Worm (Caenorhabditis elegans) whole organism, L4/young adult: ENCODE measurements around the gene flp-15.

Experiments
- W03F9.2 ChIP-seq: fragments of 150-350 bp; optimal IDR thresholded peaks from 2 replicates; lab custom pipeline; 2014; ENCODE audit warnings: missing biosample characterization, missing genetic modification characterization
- dao-5 ChIP-seq: sonication (generic microtip); optimal IDR thresholded peaks from 2 replicates; lab custom pipeline; 2016; ENCODE audit warnings: missing genotype, missing genetic modification characterization, moderate library complexity, missing compliant biosample characterization
- him-1 ChIP-seq: sonication (generic microtip); optimal IDR thresholded peaks from 2 replicates; lab custom pipeline; 2016; ENCODE audit warnings: missing genotype, missing genetic modification reagents, missing genetic modification characterization, missing compliant biosample characterization

The flp-15 gene

DNA sequence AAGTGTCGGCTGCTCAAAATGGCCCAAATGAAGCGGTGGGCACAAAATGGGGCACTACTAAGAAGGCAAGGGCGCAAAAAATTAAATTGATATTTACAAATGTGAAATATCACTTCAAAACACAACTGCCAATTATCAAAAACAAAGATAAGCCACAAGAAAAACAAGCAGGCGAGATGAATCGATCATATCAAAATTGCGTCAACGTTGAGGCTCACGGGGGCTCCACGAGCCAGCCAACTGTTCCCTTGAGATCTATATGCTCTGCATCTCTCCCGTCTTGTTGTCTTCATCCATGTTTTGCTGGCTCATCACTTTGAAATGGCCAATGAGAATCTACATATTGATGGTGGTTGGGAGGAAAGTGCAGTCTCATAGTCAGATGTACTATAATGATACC is 32.4 kb downstream of the flp-15 start:
- TF ChIP-seq W03F9.2 (tag; lab: Kevin White, UChicago) (no peak), him-1 (tag; lab: Kevin White, UChicago) (no peak)

DNA sequence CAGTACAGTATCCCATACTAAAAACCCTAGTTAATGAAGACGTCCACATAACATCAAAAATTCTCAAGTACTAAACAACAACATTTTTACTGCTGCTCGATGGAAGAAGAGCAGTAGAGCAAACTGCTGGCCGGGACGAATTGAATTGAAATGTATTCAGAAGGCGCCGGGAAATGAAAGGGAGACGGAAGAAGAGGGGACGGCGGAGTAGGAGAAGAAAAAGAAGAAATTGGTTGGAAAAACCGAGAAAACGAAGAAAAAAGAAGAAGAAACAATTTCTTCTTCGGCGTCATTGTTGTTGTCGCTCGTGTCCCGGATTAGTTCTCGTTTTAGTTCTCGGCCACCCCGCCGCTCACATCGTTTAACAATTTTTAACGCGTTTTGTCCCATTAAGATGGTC is 33.8 kb downstream of the flp-15 start:
- TF ChIP-seq him-1 (tag; lab: Kevin White, UChicago) (no peak), dao-5 (tag; lab: Kevin White, UChicago) (no peak), W03F9.2 (tag; lab: Kevin White, UChicago) (no peak)

DNA sequence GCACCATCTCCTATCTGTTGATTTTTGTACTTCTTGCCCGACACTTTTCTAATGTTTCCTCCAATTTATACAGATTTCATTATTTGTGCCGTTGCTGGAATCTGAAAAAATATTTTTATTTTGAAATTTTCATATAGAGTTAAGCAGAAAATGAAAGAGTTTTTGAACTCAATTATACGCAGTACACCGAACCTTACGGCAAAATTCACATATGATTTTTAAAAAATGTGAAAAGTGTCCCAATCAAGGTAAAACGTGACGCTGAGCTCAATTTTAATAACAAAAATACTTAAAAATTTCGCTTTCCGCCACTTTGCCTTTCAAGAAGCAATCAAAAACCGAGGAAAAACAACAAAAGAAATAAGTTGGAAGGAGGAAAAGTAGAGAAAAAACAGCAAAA is 36.9 kb downstream of the flp-15 start, which contains the start of gene arrd-17:
Gene arrd-17, minus strand, starts transcription at position 101 of the 400 bp plus-strand sequence.
- TF ChIP-seq him-1 (tag; lab: Kevin White, UChicago) (no peak), W03F9.2 (tag; lab: Kevin White, UChicago) (no peak), dao-5 (tag; lab: Kevin White, UChicago) (no peak)

DNA sequence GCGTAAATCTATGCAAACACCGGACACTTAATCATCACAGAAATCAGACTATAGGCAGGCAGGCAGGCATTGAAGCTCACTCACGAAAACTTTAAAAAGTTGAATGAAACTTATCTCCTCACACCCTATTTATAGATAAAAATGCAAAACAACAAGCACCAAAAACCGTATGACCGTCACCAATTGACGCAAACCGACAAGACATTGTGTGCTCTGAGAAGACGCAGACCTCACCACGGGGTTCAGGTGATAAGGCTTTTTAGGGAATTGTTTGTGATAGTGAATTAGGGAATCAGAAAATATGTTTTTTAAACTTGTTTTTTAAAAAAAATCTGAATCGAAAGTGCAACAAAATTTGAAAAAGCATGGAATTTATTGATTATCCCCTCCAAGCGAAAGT is 40.9 kb downstream of the flp-15 start, which contains the start of gene T12D8.5:
Gene T12D8.5, minus strand, starts transcription at position 95 of the 400 bp plus-strand sequence.
- TF ChIP-seq dao-5 (tag; lab: Kevin White, UChicago), result no peak

DNA sequence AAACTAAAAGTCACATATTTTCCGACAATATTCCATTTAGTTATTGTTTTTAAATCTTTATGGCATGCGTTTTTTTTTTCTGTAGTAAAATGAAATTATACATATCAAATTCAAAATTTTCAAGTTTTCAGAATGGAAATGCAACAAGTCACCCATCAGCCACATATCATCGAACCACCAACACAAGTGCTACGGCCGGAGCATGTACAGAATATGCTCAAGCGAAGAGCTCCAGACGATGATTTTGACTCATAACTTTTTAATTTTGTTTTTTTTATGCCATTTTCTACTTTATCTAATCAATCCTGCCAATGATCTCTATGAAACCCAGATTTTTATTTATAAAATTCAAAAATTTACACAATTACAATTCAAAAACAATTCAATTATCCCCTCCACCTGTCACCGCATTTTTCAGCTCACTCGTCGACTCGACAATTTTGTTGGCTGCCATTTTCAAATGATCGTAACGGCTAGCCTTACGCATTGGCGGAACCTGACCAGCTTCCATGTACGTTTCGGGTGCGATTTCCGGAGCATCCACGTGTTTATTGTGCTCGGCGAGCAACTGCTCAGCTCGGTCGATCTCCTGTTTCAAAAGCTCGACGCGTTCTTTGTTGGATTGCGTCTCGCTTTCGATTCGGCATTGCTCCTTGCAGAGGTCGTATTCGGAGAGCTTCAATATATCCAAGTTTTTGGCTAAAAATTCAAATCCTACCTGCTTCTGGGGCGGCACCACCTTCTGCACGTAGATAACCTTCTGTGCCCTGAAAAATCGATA is 41.8 kb downstream of the flp-15 start:
- TF ChIP-seq W03F9.2 (tag; lab: Kevin White, UChicago), result no peak
- peak; percentile 0 for TF ChIP-seq dao-5 (tag; lab: Kevin White, UChicago)

DNA sequence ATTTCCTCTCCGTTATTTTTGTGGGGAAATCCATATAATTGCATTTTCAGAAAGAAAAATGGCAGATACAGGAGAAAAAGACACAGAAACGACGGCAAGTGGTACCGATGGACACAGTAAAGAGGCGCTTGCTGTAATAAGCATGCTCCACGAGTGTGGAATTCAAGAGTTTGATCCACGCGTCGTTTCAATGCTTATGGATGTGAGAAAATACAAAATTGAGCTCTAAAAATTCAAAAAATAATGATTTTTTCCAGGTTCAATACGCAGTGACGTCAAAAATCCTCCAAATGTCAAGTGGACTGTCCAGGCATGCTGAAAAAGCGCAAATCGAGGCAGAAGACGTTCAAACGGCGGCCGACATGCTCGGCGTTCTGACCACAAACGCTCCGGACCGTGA is 43.4 kb downstream of the flp-15 start, which contains the start of gene taf-9:
Gene taf-9, plus strand, starts transcription at position 51 of the 400 bp plus-strand sequence.
- TF ChIP-seq W03F9.2 (tag; lab: Kevin White, UChicago) (no peak), him-1 (tag; lab: Kevin White, UChicago) (no peak), dao-5 (tag; lab: Kevin White, UChicago) (no peak)

DNA sequence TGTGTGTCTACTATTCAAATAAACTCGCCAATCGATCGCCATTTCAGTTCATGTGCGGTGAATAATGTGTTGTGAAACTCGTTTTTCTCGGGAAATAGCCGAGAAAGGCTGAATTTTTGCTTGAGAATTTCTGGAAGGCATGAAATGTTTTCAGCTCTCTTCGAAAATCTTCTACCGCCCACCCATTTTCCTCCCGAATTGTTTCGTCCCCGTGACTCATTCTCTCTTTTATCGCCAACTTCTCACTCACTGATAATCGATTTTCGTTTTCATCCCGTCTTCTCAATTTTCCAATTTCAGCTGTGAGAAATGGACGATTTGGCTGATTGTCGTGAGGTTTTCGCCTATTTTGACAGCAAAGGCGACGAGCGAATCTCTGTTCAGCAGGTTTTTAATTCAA is 44.6 kb downstream of the flp-15 start, which contains the start of gene mlc-5:
Gene mlc-5, plus strand, starts transcription at position 301 of the 400 bp plus-strand sequence.
- TF ChIP-seq him-1 (tag; lab: Kevin White, UChicago), result no peak
- no peak for TF ChIP-seq dao-5 (tag; lab: Kevin White, UChicago)
- no peak for TF ChIP-seq W03F9.2 (tag; lab: Kevin White, UChicago)

DNA sequence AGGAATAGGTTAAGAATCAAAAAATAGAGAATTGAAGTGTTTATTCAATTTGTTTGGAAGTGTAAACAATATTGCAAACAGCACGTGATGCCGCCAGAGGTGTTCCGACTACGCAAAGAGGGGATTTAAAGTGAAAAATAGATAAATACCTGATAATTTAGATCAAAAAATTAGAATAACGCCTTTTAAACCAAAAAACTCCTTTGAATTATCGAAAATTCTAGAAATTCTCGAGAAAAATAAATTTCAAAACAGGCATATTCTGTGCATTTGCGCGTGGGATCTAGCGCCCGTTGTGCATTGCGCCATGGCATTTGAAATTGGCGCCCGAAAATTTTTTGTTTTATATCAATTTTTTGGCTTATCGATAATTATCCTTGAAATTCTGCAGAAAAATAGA is 45.4 kb downstream of the flp-15 start, which contains the start of gene hip-1:
Gene hip-1, minus strand, starts transcription at position 225 of the 400 bp plus-strand sequence.
- TF ChIP-seq dao-5 (tag; lab: Kevin White, UChicago) (no peak), him-1 (tag; lab: Kevin White, UChicago) (no peak), W03F9.2 (tag; lab: Kevin White, UChicago) (peak; percentile 84)

DNA sequence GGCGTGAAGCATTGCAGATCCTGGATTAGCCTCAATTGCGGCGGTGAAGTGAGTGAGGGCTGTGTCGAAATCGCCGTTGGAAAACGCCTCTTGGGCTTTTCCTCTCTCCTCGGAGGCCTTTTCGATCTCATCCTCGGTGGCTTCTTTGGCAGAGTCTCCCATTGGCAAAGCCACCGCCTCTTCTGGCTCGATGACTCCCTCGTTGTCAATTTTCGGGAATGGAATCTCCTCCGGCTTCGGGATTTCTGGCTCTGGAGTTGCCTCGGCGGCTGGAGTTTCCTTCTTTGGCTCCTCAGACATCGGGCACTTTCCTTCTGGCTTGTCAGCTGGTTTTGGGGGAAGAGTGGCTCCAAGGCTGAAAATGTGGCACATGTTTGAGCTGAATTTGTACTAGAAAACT is 45.9 kb downstream of the flp-15 start:
- no peak for TF ChIP-seq dao-5 (tag; lab: Kevin White, UChicago)
- no peak for TF ChIP-seq him-1 (tag; lab: Kevin White, UChicago)
- TF ChIP-seq W03F9.2 (tag; lab: Kevin White, UChicago), result no peak

DNA sequence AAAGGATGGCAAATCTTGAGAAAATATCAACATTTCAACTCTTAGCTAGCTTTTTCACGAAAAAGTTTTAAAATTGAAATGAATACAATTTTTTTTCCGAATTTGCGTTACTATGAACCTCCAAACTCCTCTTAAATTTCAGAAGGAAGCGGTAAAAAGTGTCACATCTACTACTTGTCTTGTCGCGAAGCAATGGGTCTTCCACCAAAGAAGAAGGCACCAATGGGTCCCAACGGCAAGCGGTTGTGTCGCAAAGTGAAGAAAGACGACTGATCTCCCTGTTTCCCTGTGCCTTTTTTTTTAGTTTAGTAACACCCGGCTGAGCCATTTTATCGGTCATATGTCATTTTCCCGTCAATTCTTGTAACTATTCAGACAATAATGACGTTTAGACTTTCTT is 46.6 kb downstream of the flp-15 start:
- TF ChIP-seq him-1 (tag; lab: Kevin White, UChicago) (no peak), W03F9.2 (tag; lab: Kevin White, UChicago) (no peak), dao-5 (tag; lab: Kevin White, UChicago) (no peak)

DNA sequence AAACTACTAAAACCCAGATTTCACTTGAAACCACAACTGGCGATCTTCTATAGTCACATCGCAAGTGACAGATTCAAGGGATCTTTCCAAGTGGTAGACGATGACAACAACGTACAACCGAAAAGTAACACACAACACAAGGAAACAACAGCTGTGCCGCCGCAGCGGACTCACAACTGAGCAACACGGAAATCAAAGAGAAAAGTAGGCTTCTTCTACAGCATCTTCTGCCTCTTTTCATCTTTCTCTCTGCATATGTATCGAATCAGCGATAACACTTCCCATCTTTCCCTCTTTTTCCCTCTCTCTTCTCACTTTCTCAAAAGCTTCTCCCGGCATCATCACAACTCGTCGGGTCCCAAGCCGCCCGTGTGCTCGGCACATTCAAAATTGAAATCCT is 50.8 kb downstream of the flp-15 start, which contains the start of gene T12D8.9:
Gene T12D8.9, plus strand, starts transcription at position 312 of the 400 bp plus-strand sequence.
- TF ChIP-seq him-1 (tag; lab: Kevin White, UChicago), result no peak
- TF ChIP-seq dao-5 (tag; lab: Kevin White, UChicago), result no peak
- no peak for TF ChIP-seq W03F9.2 (tag; lab: Kevin White, UChicago)

DNA sequence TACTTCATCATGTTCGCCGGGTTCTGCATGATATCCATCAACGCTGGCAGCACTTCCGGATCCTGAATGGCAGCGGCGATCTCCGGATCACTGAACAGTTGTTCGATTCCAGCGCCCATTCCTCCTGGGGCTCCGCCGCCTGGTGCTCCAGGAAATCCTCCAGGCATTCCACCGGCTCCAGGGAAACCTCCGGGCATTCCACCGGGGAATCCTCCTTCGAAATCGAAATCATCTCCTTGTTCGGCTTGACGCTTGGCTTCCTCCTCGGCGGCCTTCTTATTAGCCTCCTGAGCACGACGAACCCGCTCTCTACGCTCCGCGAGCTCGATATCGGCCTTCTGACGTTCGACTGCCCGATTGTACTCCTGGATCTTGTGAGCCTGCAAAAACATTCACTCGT is 52.1 kb downstream of the flp-15 start:
- TF ChIP-seq W03F9.2 (tag; lab: Kevin White, UChicago) (no peak), dao-5 (tag; lab: Kevin White, UChicago) (no peak), him-1 (tag; lab: Kevin White, UChicago) (no peak)

DNA sequence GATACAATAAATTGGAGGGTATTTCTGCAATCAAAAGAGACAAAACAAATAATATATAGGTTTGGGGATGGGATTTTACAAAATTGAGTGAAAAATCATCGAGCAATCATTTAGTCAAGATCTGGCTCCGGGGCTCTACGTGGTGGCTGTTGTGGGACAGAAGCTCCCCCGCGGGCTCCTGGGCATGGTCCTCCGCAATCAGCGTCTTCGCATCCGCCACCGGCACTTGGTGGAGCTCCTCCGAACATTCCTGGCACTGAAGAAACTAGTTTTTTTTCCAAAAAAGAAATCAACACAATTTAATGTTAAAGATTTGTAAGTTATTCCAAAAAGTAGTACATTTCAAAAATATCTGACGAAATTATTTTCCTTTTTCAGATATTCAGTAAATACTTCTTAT is 52.9 kb downstream of the flp-15 start:
- TF ChIP-seq W03F9.2 (tag; lab: Kevin White, UChicago) (no peak), dao-5 (tag; lab: Kevin White, UChicago) (no peak), him-1 (tag; lab: Kevin White, UChicago) (no peak)

DNA sequence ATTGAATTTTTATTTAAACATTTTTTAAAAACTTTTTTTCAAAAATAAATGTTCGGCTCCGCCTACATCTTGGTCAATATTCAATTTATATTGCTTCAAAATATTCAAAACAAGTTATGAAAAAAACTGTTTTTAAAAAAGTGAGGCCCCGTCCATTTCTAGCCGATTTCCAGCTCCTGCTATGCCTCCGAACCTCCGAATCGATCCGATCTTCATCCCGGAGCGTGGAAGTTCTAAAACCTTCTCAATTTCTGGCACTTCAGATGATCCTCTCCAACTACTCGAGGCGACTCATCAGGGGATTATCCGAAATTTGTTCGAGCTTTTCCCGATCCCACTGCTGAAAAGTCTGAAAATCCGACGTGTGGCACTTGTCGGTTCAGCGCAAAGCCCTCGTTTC is 53.4 kb downstream of the flp-15 start:
- TF ChIP-seq W03F9.2 (tag; lab: Kevin White, UChicago) (no peak), him-1 (tag; lab: Kevin White, UChicago) (no peak), dao-5 (tag; lab: Kevin White, UChicago) (no peak)
